Worm (Caenorhabditis elegans) whole organism, L1 larva: ENCODE measurements around the gene rpn-9.

Source experiments
- C04F5.9 ChIP-seq: sonication (generic microtip); optimal IDR thresholded peaks from 2 replicates; lab custom pipeline; 2016; ENCODE audit warnings: missing genetic modification characterization, missing compliant biosample characterization
- C34B4.2 ChIP-seq: sonication (generic microtip); optimal IDR thresholded peaks from 2 replicates; lab custom pipeline; 2017; ENCODE audit warnings: mild to moderate bottlenecking, missing genetic modification characterization, missing compliant biosample characterization
- alr-1 ChIP-seq: fragments of 200-800 bp; sonication (Bioruptor generic); optimal IDR thresholded peaks from 2 replicates; lab custom pipeline; 2018; ENCODE audit warnings: borderline replicate concordance, mild to moderate bottlenecking, missing genetic modification characterization, missing compliant biosample characterization
- blmp-1 ChIP-seq: fragments of 150-350 bp; optimal IDR thresholded peaks from 2 replicates; lab custom pipeline; 2014; ENCODE audit warnings: missing biosample characterization, missing genetic modification characterization
- ceh-63 ChIP-seq: fragments of 200-800 bp; sonication (Bioruptor generic); optimal IDR thresholded peaks from 2 replicates; lab custom pipeline; 2018; ENCODE audit warnings: mild to moderate bottlenecking, missing genetic modification characterization, missing compliant biosample characterization
- ces-1 ChIP-seq: fragments of 150-350 bp; optimal IDR thresholded peaks from 2 replicates; lab custom pipeline; 2014; ENCODE audit warnings: missing biosample characterization, missing genetic modification reagents, missing genetic modification characterization
- dpl-1 ChIP-seq, 3 experiments: fragments of 150-350 bp in 2 of 3; sonication (generic microtip) in 1 of 3; optimal IDR thresholded peaks; 2 replicates each; lab custom pipeline; 2014 to 2017; ENCODE audit warnings: missing biosample characterization in 3 of 3, missing genetic modification characterization in 3 of 3, missing genetic modification reagents in 3 of 3
- dsc-1 ChIP-seq: sonication (generic microtip); optimal IDR thresholded peaks from 2 replicates; lab custom pipeline; 2016; ENCODE audit warnings: mild to moderate bottlenecking, missing genetic modification characterization, missing compliant biosample characterization
- efl-1 ChIP-seq, 4 experiments: fragments of 150-350 bp; optimal IDR thresholded peaks in 3 of 4; peaks in 1 of 4; 1 replicate in 1 of 4; 2 replicates in 3 of 4; lab custom pipeline; 2014; ENCODE audit warnings: missing biosample characterization in 2 of 4, missing genetic modification characterization in 2 of 4, missing genetic modification reagents in 2 of 4
- elt-2 ChIP-seq: sonication (generic microtip); optimal IDR thresholded peaks from 2 replicates; lab custom pipeline; 2016; ENCODE audit warnings: missing genetic modification characterization, mild to moderate bottlenecking, inconsistent platforms, missing compliant biosample characterization, missing genetic modification reagents
- ets-5 ChIP-seq: fragments of 200-800 bp; sonication (Bioruptor generic); IDR thresholded peaks from 2 replicates; pipeline ENCODE4 v1.3.6; 2022; ENCODE audit warnings: missing genetic modification characterization, missing compliant biosample characterization
- hpl-2 ChIP-seq: fragments of 150-350 bp; optimal IDR thresholded peaks from 2 replicates; lab custom pipeline; 2014; ENCODE audit warnings: missing biosample characterization, missing genetic modification reagents, missing genetic modification characterization
- isw-1 ChIP-seq: fragments of 200-800 bp; sonication (Bioruptor generic); IDR thresholded peaks from 2 replicates; pipeline ENCODE4 v1.3.6; 2022; ENCODE audit warnings: missing genetic modification characterization, missing compliant biosample characterization
- lin-14 ChIP-seq: fragments of 200-800 bp; sonication (Bioruptor generic); optimal IDR thresholded peaks from 2 replicates; lab custom pipeline; 2018; ENCODE audit warnings: mild to moderate bottlenecking, missing genetic modification characterization, moderate library complexity, missing compliant biosample characterization
- lin-15B ChIP-seq: fragments of 150-350 bp; sonication (generic microtip); optimal IDR thresholded peaks from 3 replicates; lab custom pipeline; 2014; ENCODE audit warnings: missing biosample characterization, missing genetic modification characterization
- lin-39 ChIP-seq: fragments of 150-350 bp; optimal IDR thresholded peaks from 2 replicates; lab custom pipeline; 2014; ENCODE audit warnings: missing biosample characterization, missing genetic modification reagents, missing genetic modification characterization
- lsy-2 ChIP-seq, 2 experiments: fragments of 150-350 bp; optimal IDR thresholded peaks; 2 replicates each; lab custom pipeline; 2014; ENCODE audit warnings: missing biosample characterization in 2 of 2, missing genetic modification characterization in 2 of 2
- mep-1 ChIP-seq: fragments of 150-350 bp; optimal IDR thresholded peaks from 2 replicates; lab custom pipeline; 2014; ENCODE audit warnings: missing biosample characterization, missing genetic modification characterization
- nhr-12 ChIP-seq: sonication (generic microtip); optimal IDR thresholded peaks from 2 replicates; lab custom pipeline; 2017; ENCODE audit warnings: missing biosample characterization, missing genetic modification characterization
- nhr-20 ChIP-seq: sonication (generic microtip); optimal IDR thresholded peaks from 2 replicates; lab custom pipeline; 2016; ENCODE audit warnings: mild to moderate bottlenecking, missing genetic modification characterization, missing compliant biosample characterization
- nhr-71 ChIP-seq: sonication (generic microtip); optimal IDR thresholded peaks from 2 replicates; lab custom pipeline; 2016; ENCODE audit warnings: mild to moderate bottlenecking, missing genetic modification characterization, moderate library complexity, missing compliant biosample characterization
- nhr-76 ChIP-seq: sonication (generic microtip); optimal IDR thresholded peaks from 2 replicates; lab custom pipeline; 2017; ENCODE audit warnings: missing biosample characterization, missing genetic modification characterization
- nhr-85 ChIP-seq: sonication (generic microtip); peaks from one replicate; lab custom pipeline; 2016; ENCODE audit warnings: missing genetic modification characterization, inconsistent platforms, missing compliant biosample characterization
- nhr-90 ChIP-seq: sonication (generic microtip); optimal IDR thresholded peaks from 2 replicates; lab custom pipeline; 2016; ENCODE audit warnings: mild to moderate bottlenecking, missing genetic modification characterization, missing compliant biosample characterization; ENCODE audit not compliant: poor library complexity
- rnt-1 ChIP-seq: sonication (generic microtip); optimal IDR thresholded peaks from 2 replicates; lab custom pipeline; 2016; ENCODE audit warnings: mild to moderate bottlenecking, missing genetic modification characterization, moderate library complexity, missing compliant biosample characterization
- tbx-2 ChIP-seq: sonication (generic microtip); optimal IDR thresholded peaks from 2 replicates; lab custom pipeline; 2016; ENCODE audit warnings: missing genetic modification characterization, missing compliant biosample characterization
- tlp-1 ChIP-seq: fragments of 150-350 bp; optimal IDR thresholded peaks from 2 replicates; lab custom pipeline; 2014; ENCODE audit warnings: missing biosample characterization, missing genetic modification characterization
- unc-130 ChIP-seq: fragments of 150-350 bp; optimal IDR thresholded peaks from 2 replicates; lab custom pipeline; 2017; ENCODE audit warnings: missing biosample characterization, missing genetic modification characterization, inconsistent platforms
- unc-62 ChIP-seq: fragments of 150-350 bp; optimal IDR thresholded peaks from 2 replicates; lab custom pipeline; 2014; ENCODE audit warnings: missing biosample characterization, missing genetic modification reagents, missing genetic modification characterization
- unc-86 ChIP-seq: sonication (generic microtip); optimal IDR thresholded peaks from 2 replicates; lab custom pipeline; 2016; ENCODE audit warnings: missing genetic modification characterization, missing compliant biosample characterization
- xbp-1 ChIP-seq: sonication (generic microtip); optimal IDR thresholded peaks from 2 replicates; lab custom pipeline; 2016; ENCODE audit warnings: missing genetic modification characterization, missing compliant biosample characterization
- zag-1 ChIP-seq: fragments of 150-350 bp; optimal IDR thresholded peaks from 2 replicates; lab custom pipeline; 2014; ENCODE audit warnings: missing biosample characterization, missing genetic modification characterization
- ztf-4 ChIP-seq: fragments of 150-350 bp; optimal IDR thresholded peaks from 2 replicates; lab custom pipeline; 2014; ENCODE audit warnings: missing biosample characterization, missing genetic modification characterization

Gene rpn-9

DNA sequence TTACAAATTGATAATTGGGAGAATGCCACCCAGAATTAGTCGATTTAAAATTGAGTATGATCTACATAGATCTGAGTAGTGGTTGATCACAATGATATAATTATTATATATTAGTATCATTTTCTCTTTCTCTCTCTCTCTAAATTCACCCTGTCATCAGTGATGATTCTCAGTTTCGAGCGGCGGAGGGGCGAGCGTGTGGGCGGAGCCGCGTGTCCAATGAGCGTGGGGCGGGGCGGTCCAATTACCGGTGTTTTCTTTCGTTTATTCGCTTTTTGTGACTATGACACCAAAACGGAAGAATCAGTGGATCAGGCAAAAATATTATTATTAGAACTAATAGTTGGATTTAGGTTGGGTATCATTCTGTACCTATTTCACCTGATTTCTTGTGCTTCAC lies 41.3 kb upstream of the rpn-9 start:
- TF ChIP-seq nhr-85 (tag; lab: Kevin White, UChicago) (peak; percentile 56), rnt-1 (peak; percentile 14), unc-130 (tag; lab: Kevin White, UChicago) (peak; percentile 32), lsy-2 (tag; optimal IDR thresholded peaks at IDR 0.05; lab: Kevin White, UChicago) (peak; percentile 12 to 45), tbx-2 (tag; lab: Kevin White, UChicago) (peak; percentile 6), nhr-90 (tag; lab: Kevin White, UChicago) (peak; percentile 1), lin-39 (no peak), ets-5 (GFP tag; lab: Robert Waterston, UW) (no peak), blmp-1 (tag; lab: Kevin White, UChicago) (peak; percentile 32), ztf-4 (tag; lab: Kevin White, UChicago) (no peak)

- no peak for TF ChIP-seq C04F5.9
- no peak for TF ChIP-seq hpl-2 (GFP tag; lab: Kevin White, UChicago)
- peak; percentile 10 for TF ChIP-seq rnt-1
- no peak for TF ChIP-seq ceh-63 (GFP tag; lab: Kevin White, UChicago)
- no peak for TF ChIP-seq elt-2
Observed at ce11 chrII:11276879-11277278, 38.2 kb upstream of the rpn-9 start.

- no peak for TF ChIP-seq mep-1 (tag; lab: Kevin White, UChicago)
- peak; percentile 70 for TF ChIP-seq unc-130 (tag; lab: Kevin White, UChicago)
- TF ChIP-seq C34B4.2 (tag; lab: Kevin White, UChicago) = no peak
- peak; percentile 52 for TF ChIP-seq lin-14 (GFP tag; lab: Kevin White, UChicago)
- TF ChIP-seq ces-1 (GFP tag; lab: Kevin White, UChicago) = no peak
- no peak for TF ChIP-seq zag-1 (tag; lab: Kevin White, UChicago)
- TF ChIP-seq rnt-1 = peak; percentile 76
- TF ChIP-seq alr-1 = no peak
- no peak for TF ChIP-seq efl-1 (optimal IDR thresholded peaks at IDR 0.05; lab: Kevin White, UChicago)
- peak in 1 of 2 experiments; percentile 37 for TF ChIP-seq efl-1 (GFP tag; optimal IDR thresholded peaks at IDR 0.05 in 1 of 2; lab: Kevin White, UChicago)
- TF ChIP-seq tlp-1 (tag; lab: Kevin White, UChicago) = no peak
- peak; percentile 27 to 78 for TF ChIP-seq lsy-2 (tag; optimal IDR thresholded peaks at IDR 0.05; lab: Kevin White, UChicago)
- TF ChIP-seq nhr-76 (tag; lab: Kevin White, UChicago) = no peak
- TF ChIP-seq nhr-71 (tag; lab: Kevin White, UChicago) = peak; percentile 55
- no peak for TF ChIP-seq xbp-1
- no peak for TF ChIP-seq nhr-12 (tag; lab: Kevin White, UChicago)
- TF ChIP-seq unc-62 (GFP tag; lab: Kevin White, UChicago) = no peak
- TF ChIP-seq lin-15B (tag; lab: Kevin White, UChicago) = no peak
Observed at ce11 chrII:11275484-11275883, 36.8 kb upstream of the rpn-9 start.

DNA sequence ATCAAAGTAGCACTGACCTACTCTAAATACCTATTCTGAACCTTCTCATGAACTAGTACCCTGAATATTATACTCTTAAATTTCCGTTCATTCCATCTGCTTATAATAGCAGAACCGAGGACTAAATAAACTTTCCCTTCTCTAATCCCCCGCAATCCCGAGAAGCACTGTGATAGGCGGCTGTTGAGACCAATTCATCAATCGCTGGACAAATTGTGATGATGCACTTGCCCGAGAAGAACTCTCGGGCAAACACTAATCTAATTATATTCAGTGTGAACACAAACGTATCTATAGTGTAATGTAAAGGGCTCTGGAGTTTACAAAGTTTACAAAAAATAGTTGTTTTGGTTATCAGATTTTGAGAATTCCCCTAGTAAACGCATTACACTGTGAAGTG lies 36.2 kb upstream of the rpn-9 start:
- TF ChIP-seq nhr-20 (tag; lab: Kevin White, UChicago) (no peak), isw-1 (GFP tag; lab: Robert Waterston, UW) (no peak)

ce11 chrII:11270829-11271228 lies 32.1 kb upstream of the rpn-9 start:
- TF ChIP-seq unc-86 (tag; lab: Kevin White, UChicago) (no peak), nhr-90 (tag; lab: Kevin White, UChicago) (no peak), alr-1 (no peak), isw-1 (GFP tag; lab: Robert Waterston, UW) (no peak)

- no peak for TF ChIP-seq lin-14 (GFP tag; lab: Kevin White, UChicago)
- no peak for TF ChIP-seq dsc-1
- no peak for TF ChIP-seq dpl-1 (GFP tag; optimal IDR thresholded peaks at IDR 0.05; lab: Kevin White, UChicago)
Observed at ce11 chrII:11268822-11269221, 30.1 kb upstream of the rpn-9 start, which contains the start of gene cut-1. cut-1 (plus strand) TSS chrII:11269122.
